Worm (Caenorhabditis elegans): ENCODE results near the gene C43G2.3.

Gene C43G2.3

ce11 chrIV:6542962-6543361 lies 35.1 kb upstream of the C43G2.3 start:
- TF ChIP-seq ces-1 (GFP tag; optimal IDR thresholded peaks at IDR 0.05) = peak; percentile 92
- no peak for TF ChIP-seq bed-3 (GFP tag; optimal IDR thresholded peaks at IDR 0.05)
- no peak for TF ChIP-seq lin-32 (GFP tag; optimal IDR thresholded peaks at IDR 0.05)
- TF ChIP-seq snpc-4 (tag; optimal IDR thresholded peaks at IDR 0.05) = no peak

ce11 chrIV:6547397-6547796 lies 30.6 kb upstream of the C43G2.3 start:
- peak; percentile 74 for TF ChIP-seq ces-1 (GFP tag; optimal IDR thresholded peaks at IDR 0.05)
- TF ChIP-seq cnd-1 (tag; optimal IDR thresholded peaks at IDR 0.05) = no peak

ce11 chrIV:6548609-6549008 lies 29.4 kb upstream of the C43G2.3 start, which contains the start of gene fan-1:
TSS of gene fan-1 (plus strand) at chrIV:6548686.
- TF ChIP-seq snpc-4 (tag; optimal IDR thresholded peaks at IDR 0.05) = no peak
- no peak for TF ChIP-seq elt-3 (tag; optimal IDR thresholded peaks at IDR 0.05)
- TF ChIP-seq lin-13 (tag; optimal IDR thresholded peaks at IDR 0.05) = no peak
- no peak for TF ChIP-seq cnd-1 (tag; optimal IDR thresholded peaks at IDR 0.05)
- no peak for TF ChIP-seq ceh-39 (tag; optimal IDR thresholded peaks at IDR 0.05)
- TF ChIP-seq unc-62 (GFP tag; optimal IDR thresholded peaks at IDR 0.05) = no peak
- no peak for TF ChIP-seq unc-120 (tag; optimal IDR thresholded peaks at IDR 0.05; ENCODE audit: poor library complexity, severe bottlenecking)
- no peak for TF ChIP-seq blmp-1 (tag; optimal IDR thresholded peaks at IDR 0.05)
- no peak for TF ChIP-seq drap-1 (GFP tag; optimal IDR thresholded peaks at IDR 0.05)
- TF ChIP-seq mab-5 (tag; optimal IDR thresholded peaks at IDR 0.05) = no peak
- peak; percentile 36 for TF ChIP-seq mep-1 (tag; optimal IDR thresholded peaks at IDR 0.05)
- no peak for TF ChIP-seq sem-2 (GFP tag; optimal IDR thresholded peaks at IDR 0.05)
- TF ChIP-seq nhr-237 (tag; optimal IDR thresholded peaks at IDR 0.05) = peak; percentile 28
- no peak for TF ChIP-seq nhr-76 (tag; optimal IDR thresholded peaks at IDR 0.05)
- TF ChIP-seq ceh-43 (GFP tag; optimal IDR thresholded peaks at IDR 0.05) = no peak
- peak; percentile 50 for TF ChIP-seq ces-1 (GFP tag; optimal IDR thresholded peaks at IDR 0.05)
- TF ChIP-seq nhr-12 (tag; optimal IDR thresholded peaks at IDR 0.05) = no peak
- TF ChIP-seq mls-2 (tag; optimal IDR thresholded peaks at IDR 0.05) = no peak
- no peak for TF ChIP-seq lin-32 (GFP tag; optimal IDR thresholded peaks at IDR 0.05)
- no peak for TF ChIP-seq zip-8 (tag; optimal IDR thresholded peaks at IDR 0.05)
- no peak for TF ChIP-seq unc-39 (tag; optimal IDR thresholded peaks at IDR 0.05)
- TF ChIP-seq ceh-83 (GFP tag; optimal IDR thresholded peaks at IDR 0.05) = no peak
- no peak for TF ChIP-seq sptf-1 (tag; optimal IDR thresholded peaks at IDR 0.05)
- TF ChIP-seq elt-1 (tag; optimal IDR thresholded peaks at IDR 0.05; ENCODE audit: borderline replicate concordance, insufficient read depth) = peak; percentile 14
- TF ChIP-seq pha-4 (tag; optimal IDR thresholded peaks at IDR 0.05) = peak; percentile 9
- TF ChIP-seq lsy-2 (tag; optimal IDR thresholded peaks at IDR 0.05) = no peak
- TF ChIP-seq hlh-1 (tag; optimal IDR thresholded peaks at IDR 0.05) = no peak
- no peak for TF ChIP-seq ham-2 (GFP tag; optimal IDR thresholded peaks at IDR 0.05)
- TF ChIP-seq tbx-8 (GFP tag; optimal IDR thresholded peaks at IDR 0.05) = no peak
- TF ChIP-seq nhr-2 (tag; optimal IDR thresholded peaks at IDR 0.05) = no peak

ce11 chrIV:6551359-6552031 lies 26.5 kb upstream of the C43G2.3 start:
- TF ChIP-seq zip-8 (tag; optimal IDR thresholded peaks at IDR 0.05) = peak; percentile 83

- no peak for TF ChIP-seq pha-4 (tag; optimal IDR thresholded peaks at IDR 0.05)
- TF ChIP-seq elt-1 (tag; optimal IDR thresholded peaks at IDR 0.05; ENCODE audit: borderline replicate concordance, insufficient read depth) = no peak
- TF ChIP-seq drap-1 (GFP tag; optimal IDR thresholded peaks at IDR 0.05) = no peak
- no peak for TF ChIP-seq ceh-39 (tag; optimal IDR thresholded peaks at IDR 0.05)
- no peak for TF ChIP-seq unc-62 (GFP tag; optimal IDR thresholded peaks at IDR 0.05)
- TF ChIP-seq nhr-28 (tag; optimal IDR thresholded peaks at IDR 0.05) = no peak
- TF ChIP-seq unc-120 (tag; optimal IDR thresholded peaks at IDR 0.05; ENCODE audit: poor library complexity, severe bottlenecking) = no peak
- TF ChIP-seq lin-13 (tag; optimal IDR thresholded peaks at IDR 0.05) = no peak
- no peak for TF ChIP-seq lin-32 (GFP tag; optimal IDR thresholded peaks at IDR 0.05)
- TF ChIP-seq zip-8 (tag; optimal IDR thresholded peaks at IDR 0.05) = no peak
- no peak for TF ChIP-seq unc-39 (tag; optimal IDR thresholded peaks at IDR 0.05)
- no peak for TF ChIP-seq nhr-237 (tag; optimal IDR thresholded peaks at IDR 0.05)
- TF ChIP-seq hlh-1 (tag; optimal IDR thresholded peaks at IDR 0.05) = no peak
- no peak for TF ChIP-seq cnd-1 (tag; optimal IDR thresholded peaks at IDR 0.05)
- no peak for TF ChIP-seq nhr-76 (tag; optimal IDR thresholded peaks at IDR 0.05)
- no peak for TF ChIP-seq flh-1 (GFP tag; optimal IDR thresholded peaks at IDR 0.05)
These were observed 26.0 kb upstream of the C43G2.3 start for ce11 chrIV:6552036-6552435.

Measured in whole organism, mixed stage, embryonic.